Worm (Caenorhabditis elegans) whole organism, early embryonic: ENCODE measurements around the gene F54B11.10.

Source experiments
- B0310.2 ChIP-seq: sonication (generic microtip); optimal IDR thresholded peaks from 2 replicates; lab custom pipeline; 2016; ENCODE audit warnings: mild to moderate bottlenecking, missing genetic modification characterization, missing compliant biosample characterization
- F13C5.2 ChIP-seq: sonication (generic microtip); optimal IDR thresholded peaks from 2 replicates; lab custom pipeline; 2017; ENCODE audit warnings: mild to moderate bottlenecking, missing genetic modification characterization, inconsistent platforms, missing compliant biosample characterization
- aly-1 ChIP-seq: sonication (generic microtip); optimal IDR thresholded peaks from 2 replicates; lab custom pipeline; 2016; ENCODE audit warnings: missing genetic modification characterization, missing compliant biosample characterization
- ama-1 ChIP-seq: fragments of 150-350 bp; optimal IDR thresholded peaks from 2 replicates; lab custom pipeline; 2014
- ceh-13 ChIP-seq: fragments of 200-800 bp; sonication (Bioruptor generic); optimal IDR thresholded peaks from 2 replicates; lab custom pipeline; 2018; ENCODE audit warnings: mild to moderate bottlenecking, missing genetic modification characterization, missing compliant biosample characterization
- ceh-36 ChIP-seq: sonication (generic microtip); optimal IDR thresholded peaks from 2 replicates; lab custom pipeline; 2016; ENCODE audit warnings: missing genetic modification characterization, inconsistent platforms, missing compliant biosample characterization
- ets-7 ChIP-seq: sonication (generic microtip); optimal IDR thresholded peaks from 2 replicates; lab custom pipeline; 2016; ENCODE audit warnings: missing genotype, missing genetic modification characterization, missing compliant biosample characterization
- flt-1 ChIP-seq: fragments of 200-800 bp; sonication (Bioruptor generic); IDR thresholded peaks from 2 replicates; pipeline ENCODE4 v1.3.6; 2022; ENCODE audit warnings: missing genetic modification characterization, missing compliant biosample characterization
- hmbx-1 ChIP-seq: sonication (generic microtip); optimal IDR thresholded peaks from 2 replicates; lab custom pipeline; 2016; ENCODE audit warnings: mild to moderate bottlenecking, missing genetic modification characterization, missing compliant biosample characterization
- hmg-4 ChIP-seq: fragments of 200-800 bp; sonication (Bioruptor generic); optimal IDR thresholded peaks from 2 replicates; lab custom pipeline; 2018; ENCODE audit warnings: mild to moderate bottlenecking, missing genetic modification characterization, missing compliant biosample characterization
- hnd-1 ChIP-seq: sonication (generic microtip); optimal IDR thresholded peaks from 2 replicates; lab custom pipeline; 2016; ENCODE audit warnings: missing genetic modification characterization, missing compliant biosample characterization
- pes-1 ChIP-seq: fragments of 200-800 bp; sonication (Bioruptor generic); IDR thresholded peaks from 2 replicates; pipeline ENCODE4 v1.3.6; 2022; ENCODE audit warnings: missing genetic modification reagents, missing genetic modification characterization, missing compliant biosample characterization
- scrt-1 ChIP-seq: fragments of 200-800 bp; sonication (Bioruptor generic); IDR thresholded peaks from 2 replicates; pipeline ENCODE4 v1.3.6; 2022; ENCODE audit warnings: missing genetic modification characterization, missing compliant biosample characterization
- sea-1 ChIP-seq: fragments of 200-800 bp; sonication (Bioruptor generic); conservative IDR thresholded peaks from 2 replicates; pipeline ENCODE4 v1.3.6; 2022; ENCODE audit warnings: missing genetic modification characterization, missing compliant biosample characterization
- tbx-11 ChIP-seq: fragments of 200-800 bp; sonication (Bioruptor generic); IDR thresholded peaks from 2 replicates; pipeline ENCODE4 v1.3.6; 2022; ENCODE audit warnings: missing genetic modification characterization, missing compliant biosample characterization
- tbx-37 ChIP-seq: fragments of 200-800 bp; sonication (Bioruptor generic); conservative IDR thresholded peaks from 2 replicates; pipeline ENCODE4 v1.3.6; 2022; ENCODE audit warnings: missing genetic modification reagents, missing genetic modification characterization, missing compliant biosample characterization
- tra-4 ChIP-seq: sonication (generic microtip); optimal IDR thresholded peaks from 2 replicates; lab custom pipeline; 2017; ENCODE audit warnings: missing genetic modification characterization, missing compliant biosample characterization

Gene F54B11.10

DNA sequence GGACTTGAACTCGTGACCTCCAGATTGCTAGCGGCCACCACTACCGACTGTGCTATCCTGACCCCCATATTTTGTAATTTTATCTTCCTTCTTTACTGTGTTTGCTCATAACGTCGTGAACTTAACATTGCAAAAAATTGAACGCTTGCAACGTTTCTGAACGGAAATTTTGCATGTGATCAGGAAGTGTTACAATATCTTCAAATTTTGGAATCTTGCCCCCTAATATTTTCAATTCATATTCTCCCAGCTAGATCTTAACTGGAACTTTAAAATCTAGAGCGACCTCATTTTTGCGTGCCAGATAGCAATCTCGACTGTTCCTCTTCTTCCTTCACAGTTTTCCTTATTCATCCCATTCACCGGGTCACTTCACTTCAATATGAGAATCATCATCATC is at the start of gene F54B11.10:
Gene F54B11.10 (plus strand): TSS at position 301 of the 400 bp plus-strand sequence.
- no peak for TF ChIP-seq sea-1 (GFP tag; lab: Robert Waterston, UW)
- TF ChIP-seq hnd-1 = no peak
- TF ChIP-seq aly-1 (tag; lab: Kevin White, UChicago) = no peak
- no peak for TF ChIP-seq hmg-4 (GFP tag; lab: Kevin White, UChicago)
- TF ChIP-seq hmbx-1 = no peak
- TF ChIP-seq scrt-1 (GFP tag; lab: Robert Waterston, UW) = no peak
- TF ChIP-seq F13C5.2 (tag; lab: Kevin White, UChicago) = no peak
- TF ChIP-seq B0310.2 (tag; lab: Kevin White, UChicago) = no peak
- TF ChIP-seq tbx-11 = no peak
- TF ChIP-seq ets-7 = no peak
- TF ChIP-seq ceh-13 (GFP tag; lab: Kevin White, UChicago) = no peak
- no peak for TF ChIP-seq tra-4 (tag; lab: Kevin White, UChicago)
- TF ChIP-seq flt-1 (GFP tag; lab: Robert Waterston, UW) = no peak

DNA sequence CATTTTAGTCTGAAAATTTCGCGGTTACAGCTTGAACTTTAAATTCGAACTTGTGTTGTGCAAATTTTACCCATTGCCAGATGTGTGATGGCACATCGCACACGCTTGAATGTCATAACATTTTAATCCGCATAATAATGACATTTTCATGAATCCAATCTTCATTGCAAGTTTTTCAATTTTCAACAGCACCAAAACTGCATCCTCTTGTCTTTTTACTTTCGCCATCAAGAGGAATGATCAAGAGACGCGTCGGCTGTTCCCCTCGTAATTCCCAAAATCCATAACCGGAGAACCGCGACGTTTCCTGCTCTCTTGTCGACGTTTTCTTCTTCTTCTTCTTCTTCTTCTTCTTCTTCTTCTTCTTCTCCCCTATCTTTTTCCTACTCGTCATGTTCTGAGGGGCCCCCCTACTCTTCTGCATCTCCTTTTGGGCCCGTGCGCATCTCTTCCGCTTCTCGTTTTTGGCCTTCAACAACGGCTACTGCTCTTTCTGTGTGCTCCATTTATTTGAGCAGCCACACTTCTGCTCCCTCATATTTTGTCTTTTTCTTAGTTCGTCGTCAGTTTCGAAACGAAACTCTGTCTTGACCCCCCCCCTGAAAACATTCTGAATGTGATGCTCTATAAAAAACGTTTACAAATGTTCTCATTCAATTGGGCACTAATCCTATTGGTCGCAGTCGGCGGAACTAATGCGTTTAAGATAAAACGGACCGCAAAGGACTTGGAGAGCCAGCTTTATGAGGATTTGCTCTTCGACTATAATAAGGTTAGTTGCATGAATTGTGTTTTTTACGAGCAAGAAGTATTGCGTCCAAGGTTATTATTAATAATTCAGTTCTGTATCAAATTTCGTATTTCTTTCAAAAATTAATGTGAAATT is 49.3 kb upstream of the F54B11.10 start, which contains the start of gene acr-12:
Gene acr-12 (plus strand): TSS at position 430 of the 886 bp plus-strand sequence.
- TF ChIP-seq scrt-1 (GFP tag; lab: Robert Waterston, UW) = no peak
- no peak for TF ChIP-seq hmbx-1
- no peak for TF ChIP-seq F13C5.2 (tag; lab: Kevin White, UChicago)
- peak; percentile 16 for TF ChIP-seq hmg-4 (GFP tag; lab: Kevin White, UChicago)
- TF ChIP-seq tra-4 (tag; lab: Kevin White, UChicago) = no peak

DNA sequence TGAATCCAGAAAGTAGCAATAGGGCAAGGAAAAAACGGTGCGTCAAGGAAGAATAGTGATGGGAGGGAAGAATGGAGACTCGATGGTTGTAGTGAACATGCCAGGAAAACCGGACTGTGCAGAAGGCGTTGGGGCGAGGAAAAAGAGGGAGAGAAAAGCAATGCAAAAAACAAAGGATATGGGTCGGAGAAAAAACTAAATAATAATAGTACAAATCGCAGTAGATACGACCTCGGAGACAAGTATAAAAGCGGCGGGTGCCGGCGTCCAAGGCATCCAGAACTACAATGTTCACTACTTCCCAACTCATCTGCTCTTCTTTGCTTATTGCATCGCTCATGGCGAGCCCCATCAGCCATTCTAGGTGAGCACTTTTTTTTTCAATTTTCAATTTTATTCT is 45.2 kb upstream of the F54B11.10 start, which contains the start of gene R01E6.5:
Gene R01E6.5 (plus strand): TSS at position 301 of the 400 bp plus-strand sequence.
- no peak for TF ChIP-seq aly-1 (tag; lab: Kevin White, UChicago)
- TF ChIP-seq hnd-1 = no peak
- TF ChIP-seq tra-4 (tag; lab: Kevin White, UChicago) = no peak
- TF ChIP-seq F13C5.2 (tag; lab: Kevin White, UChicago) = no peak
- no peak for TF ChIP-seq hmg-4 (GFP tag; lab: Kevin White, UChicago)
- no peak for TF ChIP-seq ceh-13 (GFP tag; lab: Kevin White, UChicago)
- TF ChIP-seq pes-1 = no peak

DNA sequence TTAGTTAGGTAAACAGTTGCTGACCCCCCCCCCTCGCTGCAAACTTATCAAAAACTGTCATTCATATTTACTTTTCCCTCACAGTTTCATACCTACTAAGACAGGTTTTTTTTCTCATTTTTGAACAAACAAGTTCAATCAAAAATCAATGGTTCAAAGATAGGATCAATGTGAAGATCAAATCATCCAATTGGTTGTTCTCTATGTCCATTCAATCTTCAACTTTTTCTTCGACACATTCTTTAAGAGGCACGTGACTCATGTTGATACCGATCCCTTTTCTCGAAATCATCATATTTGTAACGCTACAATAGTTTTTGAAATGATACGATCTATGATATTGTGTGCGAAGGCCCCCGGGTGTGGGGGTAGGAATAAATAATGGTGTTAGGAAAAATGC is 42.2 kb upstream of the F54B11.10 start:
- TF ChIP-seq pes-1 (no peak), flt-1 (GFP tag; lab: Robert Waterston, UW) (no peak), ceh-13 (GFP tag; lab: Kevin White, UChicago) (no peak), aly-1 (tag; lab: Kevin White, UChicago) (no peak), hmbx-1 (no peak), tra-4 (tag; lab: Kevin White, UChicago) (no peak), B0310.2 (tag; lab: Kevin White, UChicago) (no peak), hnd-1 (no peak), sea-1 (GFP tag; lab: Robert Waterston, UW) (no peak), ama-1 (lab: Kevin White, UChicago) (no peak), tbx-37 (GFP tag; lab: Robert Waterston, UW) (no peak), ceh-36 (no peak), F13C5.2 (tag; lab: Kevin White, UChicago) (no peak), hmg-4 (GFP tag; lab: Kevin White, UChicago) (no peak)

DNA sequence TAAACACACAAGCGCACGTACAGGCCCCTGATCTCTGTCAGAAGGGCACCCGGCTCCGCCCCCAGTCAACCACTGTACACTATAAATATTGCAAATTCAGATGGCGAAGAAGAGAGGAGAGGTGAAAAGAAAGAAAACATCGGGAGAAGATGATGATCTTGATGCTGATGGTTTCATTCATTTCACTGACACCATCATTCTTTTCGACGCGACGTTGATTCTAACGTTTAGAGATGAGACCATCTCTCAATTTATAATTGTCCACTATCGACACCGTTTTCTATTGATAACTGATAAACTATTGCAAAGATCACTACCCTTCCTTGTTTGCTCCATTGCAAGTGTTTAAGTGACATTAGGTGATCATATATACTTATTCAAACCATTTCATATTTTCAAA is 40.6 kb upstream of the F54B11.10 start:
- TF ChIP-seq hmbx-1 = no peak
- no peak for TF ChIP-seq flt-1 (GFP tag; lab: Robert Waterston, UW)
- TF ChIP-seq tra-4 (tag; lab: Kevin White, UChicago) = no peak
- TF ChIP-seq sea-1 (GFP tag; lab: Robert Waterston, UW) = no peak
- TF ChIP-seq ceh-36 = no peak
- TF ChIP-seq hnd-1 = no peak
- TF ChIP-seq ama-1 (lab: Kevin White, UChicago) = no peak
- TF ChIP-seq F13C5.2 (tag; lab: Kevin White, UChicago) = no peak
- no peak for TF ChIP-seq tbx-11
- TF ChIP-seq pes-1 = no peak
- no peak for TF ChIP-seq tbx-37 (GFP tag; lab: Robert Waterston, UW)
- no peak for TF ChIP-seq aly-1 (tag; lab: Kevin White, UChicago)
- no peak for TF ChIP-seq B0310.2 (tag; lab: Kevin White, UChicago)
- TF ChIP-seq ets-7 = no peak
- no peak for TF ChIP-seq hmg-4 (GFP tag; lab: Kevin White, UChicago)
- TF ChIP-seq ceh-13 (GFP tag; lab: Kevin White, UChicago) = no peak

DNA sequence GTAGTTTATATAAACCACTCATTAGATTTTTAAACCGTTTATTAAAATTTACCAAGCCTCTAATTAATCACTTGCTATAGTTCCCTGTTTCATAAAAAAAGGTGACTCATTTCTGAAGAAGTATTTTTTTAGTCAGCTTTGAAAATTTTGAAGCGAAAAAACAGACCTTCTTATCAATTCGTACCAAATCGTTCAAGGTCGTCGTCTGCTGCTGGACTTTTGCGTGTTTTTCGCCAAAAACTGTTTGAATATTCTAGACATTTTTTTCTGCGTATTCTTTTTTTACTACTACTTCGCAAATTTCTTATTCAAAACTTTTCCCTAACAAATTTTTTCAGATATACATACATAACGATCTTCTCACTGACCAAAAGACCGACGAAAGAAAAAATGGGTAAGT is 39.7 kb upstream of the F54B11.10 start, which contains the start of gene cah-4:
Gene cah-4 (plus strand): TSS at position 339 of the 400 bp plus-strand sequence.
- TF ChIP-seq ets-7 = no peak
- TF ChIP-seq pes-1 = no peak
- no peak for TF ChIP-seq hnd-1
- TF ChIP-seq ama-1 (lab: Kevin White, UChicago) = no peak
- no peak for TF ChIP-seq tbx-37 (GFP tag; lab: Robert Waterston, UW)
- no peak for TF ChIP-seq flt-1 (GFP tag; lab: Robert Waterston, UW)
- TF ChIP-seq B0310.2 (tag; lab: Kevin White, UChicago) = no peak
- TF ChIP-seq hmg-4 (GFP tag; lab: Kevin White, UChicago) = no peak
- TF ChIP-seq hmbx-1 = no peak
- TF ChIP-seq ceh-13 (GFP tag; lab: Kevin White, UChicago) = no peak
- no peak for TF ChIP-seq tbx-11
- no peak for TF ChIP-seq F13C5.2 (tag; lab: Kevin White, UChicago)
- TF ChIP-seq ceh-36 = no peak
- no peak for TF ChIP-seq tra-4 (tag; lab: Kevin White, UChicago)
- no peak for TF ChIP-seq sea-1 (GFP tag; lab: Robert Waterston, UW)
- no peak for TF ChIP-seq scrt-1 (GFP tag; lab: Robert Waterston, UW)

DNA sequence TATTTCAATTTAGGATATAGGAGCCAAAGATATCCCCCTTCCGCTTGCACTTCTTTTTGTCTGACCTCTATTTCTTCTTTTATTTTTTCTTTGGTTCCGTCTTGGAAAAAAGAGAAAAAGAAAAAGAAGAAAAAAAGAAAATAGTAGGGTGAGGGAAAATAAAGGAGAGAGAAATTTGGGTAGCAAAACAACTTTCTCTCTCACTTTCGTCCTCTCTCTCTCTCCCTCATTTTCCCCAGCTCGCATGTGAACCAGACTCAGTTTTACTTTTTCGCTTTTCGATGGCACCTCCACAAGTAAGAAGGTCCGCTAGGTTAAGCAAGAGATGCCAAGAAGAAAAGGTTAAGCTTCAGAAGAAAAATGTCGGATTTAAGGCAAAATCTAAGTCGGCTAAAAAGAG is 39.2 kb upstream of the F54B11.10 start:
- TF ChIP-seq flt-1 (GFP tag; lab: Robert Waterston, UW) (no peak), hmbx-1 (no peak), tbx-37 (GFP tag; lab: Robert Waterston, UW) (no peak), hmg-4 (GFP tag; lab: Kevin White, UChicago) (no peak), pes-1 (no peak), ama-1 (lab: Kevin White, UChicago) (no peak), hnd-1 (no peak), B0310.2 (tag; lab: Kevin White, UChicago) (no peak), ceh-13 (GFP tag; lab: Kevin White, UChicago) (no peak), scrt-1 (GFP tag; lab: Robert Waterston, UW) (no peak), aly-1 (tag; lab: Kevin White, UChicago) (no peak), tbx-11 (no peak), tra-4 (tag; lab: Kevin White, UChicago) (no peak), sea-1 (GFP tag; lab: Robert Waterston, UW) (no peak), ceh-36 (no peak), F13C5.2 (tag; lab: Kevin White, UChicago) (no peak), ets-7 (no peak)
